Fruit fly (Drosophila melanogaster) whole organism: ENCODE results near the gene LpR2.

Experiments
- Dll ChIP-seq: fragments of >200 bp; optimal IDR thresholded peaks from 2 replicates; lab custom pipeline; 2017
- EcR ChIP-seq, 2 experiments: fragments of >200 bp; optimal IDR thresholded peaks; 2 replicates each; lab custom pipeline; 2017; ENCODE audit warnings: missing biosample characterization in 2 of 2, missing genetic modification characterization in 2 of 2, missing genetic modification reagents in 2 of 2
- pan ChIP-seq: fragments of >200 bp; optimal IDR thresholded peaks from 2 replicates; lab custom pipeline; 2017
- psq ChIP-seq: fragments of >200 bp; optimal IDR thresholded peaks from 2 replicates; lab custom pipeline; 2017
- usp ChIP-seq: fragments of >200 bp; optimal IDR thresholded peaks from 2 replicates; lab custom pipeline; 2017; ENCODE audit warnings: missing biosample characterization, missing genetic modification characterization, mixed read lengths

- TF ChIP-seq pan (lab: Kevin White, UChicago) (no peak), EcR (GFP tag; optimal IDR thresholded peaks at IDR 0.05; lab: Kevin White, UChicago) (no peak), Dll (lab: Kevin White, UChicago) (no peak), psq (lab: Kevin White, UChicago) (no peak), usp (GFP tag; lab: Kevin White, UChicago) (no peak)
These were observed 89.8 kb downstream of the LpR2 start for dm6 chr3R:25650417-25650816.
